Worm (Caenorhabditis elegans): ENCODE results near the gene mrps-14.

- no peak for TF ChIP-seq ama-1 (optimal IDR thresholded peaks at IDR 0.05)
- TF ChIP-seq ceh-62 (tag; optimal IDR thresholded peaks at IDR 0.05) = no peak
- TF ChIP-seq R02D3.7 (tag; optimal IDR thresholded peaks at IDR 0.05) = no peak
- no peak for TF ChIP-seq mxl-3 (GFP tag; optimal IDR thresholded peaks at IDR 0.05)
- no peak for TF ChIP-seq fos-1 (tag; optimal IDR thresholded peaks at IDR 0.05)
Observed at ce11 chrII:10220631-10221030, 21.7 kb downstream of the mrps-14 start.

Measured in whole organism, L4 larva.